Worm (Caenorhabditis elegans): ENCODE results near the gene T13A10.1.

- TF ChIP-seq snpc-4 (tag; optimal IDR thresholded peaks at IDR 0.05) (no peak), nhr-76 (tag; optimal IDR thresholded peaks at IDR 0.05) (no peak), lin-32 (GFP tag; optimal IDR thresholded peaks at IDR 0.05) (no peak), drap-1 (GFP tag; optimal IDR thresholded peaks at IDR 0.05) (no peak), elt-3 (tag; optimal IDR thresholded peaks at IDR 0.05) (no peak), elt-1 (tag; optimal IDR thresholded peaks at IDR 0.05; ENCODE audit: borderline replicate concordance, insufficient read depth) (no peak), nhr-12 (tag; optimal IDR thresholded peaks at IDR 0.05) (no peak)
Observed at ce11 chrIV:6230560-6231073, 45.3 kb upstream of the T13A10.1 start, which contains the start of gene F58F9.4.

Data from whole organism, mixed stage, embryonic.